Fruit fly (Drosophila melanogaster) whole organism, embryonic: Measurements from ENCODE around the gene nanos.
A peak's percentile ranks its signal among the peaks of the same experiment; 100 is the strongest.

ENCODE experiments used
- Adf1 ChIP-seq: fragments of 200-800 bp; sonication (Bioruptor generic); IDR thresholded peaks from 2 replicates; pipeline ENCODE4 v1.3.6; 2022; ENCODE audit warnings: missing biosample characterization, missing genetic modification characterization
- BEAF-32 ChIP-seq: fragments of 200-800 bp; sonication (Bioruptor generic); optimal IDR thresholded peaks from 3 replicates; lab custom pipeline; 2017; ENCODE audit warnings: missing biosample characterization, missing genetic modification characterization, mild to moderate bottlenecking, moderate library complexity, missing genetic modification reagents
- CG10267 ChIP-seq: fragments of 200-800 bp; sonication (Bioruptor generic); optimal IDR thresholded peaks from 2 replicates; lab custom pipeline; 2018; ENCODE audit warnings: missing biosample characterization, mild to moderate bottlenecking, missing genetic modification characterization, moderate library complexity
- CG10431 ChIP-seq: fragments of 200-800 bp; sonication (Bioruptor generic); optimal IDR thresholded peaks from 3 replicates; lab custom pipeline; 2018; ENCODE audit warnings: missing biosample characterization, mild to moderate bottlenecking, missing genetic modification characterization
- CG10654 ChIP-seq: fragments of 200-800 bp; sonication (Bioruptor generic); optimal IDR thresholded peaks from 2 replicates; lab custom pipeline; 2016; ENCODE audit warnings: missing biosample characterization, missing genetic modification characterization
- CG10959 ChIP-seq: fragments of 200-800 bp; sonication (Bioruptor generic); IDR thresholded peaks from 2 replicates; pipeline ENCODE4 v1.3.6; 2022; ENCODE audit warnings: missing biosample characterization, missing genetic modification characterization
- CG12104 ChIP-seq: fragments of 200-800 bp; sonication (Bioruptor generic); optimal IDR thresholded peaks from 3 replicates; lab custom pipeline; 2016; ENCODE audit warnings: missing biosample characterization, missing genetic modification characterization
- CG12659 ChIP-seq: fragments of 200-800 bp; sonication (Bioruptor generic); optimal IDR thresholded peaks from 3 replicates; lab custom pipeline; 2017; ENCODE audit warnings: mild to moderate bottlenecking, missing biosample characterization, missing genetic modification reagents, missing genetic modification characterization
- CG13287 ChIP-seq: fragments of 200-800 bp; sonication (Bioruptor generic); IDR thresholded peaks from 2 replicates; pipeline ENCODE4 v1.3.6; 2022; ENCODE audit warnings: missing biosample characterization, missing genetic modification characterization; ENCODE audit not compliant: partially characterized antibody
- CG14710 ChIP-seq: fragments of 200-800 bp; sonication (Bioruptor generic); optimal IDR thresholded peaks from 3 replicates; lab custom pipeline; 2019; ENCODE audit warnings: missing biosample characterization, mild to moderate bottlenecking, missing genetic modification characterization, moderate library complexity
- CG17802 ChIP-seq: fragments of 200-800 bp; sonication (Bioruptor generic); optimal IDR thresholded peaks from 2 replicates; lab custom pipeline; 2018; ENCODE audit warnings: missing biosample characterization, mild to moderate bottlenecking, missing genetic modification characterization, moderate library complexity
- CG1792 ChIP-seq: fragments of 200-800 bp; sonication (Bioruptor generic); optimal IDR thresholded peaks from 2 replicates; lab custom pipeline; 2016; ENCODE audit warnings: missing biosample characterization, missing genetic modification characterization
- CG18764 ChIP-seq: fragments of 200-800 bp; sonication (Bioruptor generic); optimal IDR thresholded peaks from 3 replicates; lab custom pipeline; 2016; ENCODE audit warnings: missing biosample characterization, missing genetic modification characterization
- CG3163 ChIP-seq: fragments of 200-800 bp; sonication (Bioruptor generic); optimal IDR thresholded peaks from 3 replicates; lab custom pipeline; 2016; ENCODE audit warnings: missing biosample characterization, missing genetic modification characterization
- CG34422 ChIP-seq: fragments of 200-800 bp; sonication (Bioruptor generic); IDR thresholded peaks from 3 replicates; pipeline ENCODE4 v1.3.6; 2022; ENCODE audit warnings: missing biosample characterization, missing genetic modification characterization
- CG3726 ChIP-seq: fragments of 200-800 bp; sonication (Bioruptor generic); IDR thresholded peaks from 3 replicates; pipeline ENCODE4, ENCODE4 v1.3.6; 2022; ENCODE audit warnings: missing biosample characterization, missing genetic modification characterization
- CG3995 ChIP-seq: fragments of 200-800 bp; sonication (Bioruptor generic); optimal IDR thresholded peaks from 3 replicates; lab custom pipeline; 2016; ENCODE audit warnings: missing biosample characterization, missing genetic modification characterization
- CG5180 ChIP-seq: fragments of 200-800 bp; sonication (Bioruptor generic); optimal IDR thresholded peaks from 3 replicates; lab custom pipeline; 2017; ENCODE audit warnings: missing biosample characterization, missing genetic modification characterization, mild to moderate bottlenecking, moderate library complexity, missing genetic modification reagents
- CG6689 ChIP-seq: fragments of 200-800 bp; sonication (Bioruptor generic); IDR thresholded peaks from 2 replicates; pipeline ENCODE4 v1.3.6; 2022; ENCODE audit warnings: missing biosample characterization, missing genetic modification characterization
- CG7745 ChIP-seq: fragments of 200-800 bp; sonication (Bioruptor generic); optimal IDR thresholded peaks from 2 replicates; lab custom pipeline; 2018; ENCODE audit warnings: missing biosample characterization, mild to moderate bottlenecking, missing genetic modification characterization, moderate library complexity
- CG8089 ChIP-seq: fragments of 200-800 bp; sonication (Bioruptor generic); optimal IDR thresholded peaks from 3 replicates; lab custom pipeline; 2016; ENCODE audit warnings: missing biosample characterization, missing genetic modification characterization
- CG8281 ChIP-seq: fragments of 200-800 bp; sonication (Bioruptor generic); optimal IDR thresholded peaks from 2 replicates; lab custom pipeline; 2018; ENCODE audit warnings: missing biosample characterization, mild to moderate bottlenecking, missing genetic modification characterization, moderate library complexity
- CkIIα-i1 ChIP-seq: fragments of 200-800 bp; sonication (Bioruptor generic); IDR thresholded peaks from 2 replicates; pipeline ENCODE4 v1.3.6; 2022; ENCODE audit warnings: missing biosample characterization, missing genetic modification characterization
- Deaf1 ChIP-seq: fragments of 200-800 bp; optimal IDR thresholded peaks from 3 replicates; lab custom pipeline; 2019; ENCODE audit warnings: missing biosample characterization, mild to moderate bottlenecking, missing genetic modification characterization, moderate library complexity
- Dp ChIP-seq: fragments of 200-800 bp; sonication (Bioruptor generic); optimal IDR thresholded peaks from 2 replicates; lab custom pipeline; 2018; ENCODE audit warnings: missing biosample characterization, mild to moderate bottlenecking, missing genetic modification characterization, moderate library complexity
- E2f1 ChIP-seq: fragments of 200-800 bp; sonication (Bioruptor generic); IDR thresholded peaks from 2 replicates; pipeline ENCODE4 v1.3.6; 2022; ENCODE audit warnings: missing biosample characterization, missing genetic modification characterization
- E2f2 ChIP-seq: fragments of 200-800 bp; sonication (Bioruptor generic); IDR thresholded peaks from 2 replicates; pipeline ENCODE4 v1.3.6; 2022; ENCODE audit warnings: missing biosample characterization, missing genetic modification characterization
- Hmx ChIP-seq: fragments of 200-800 bp; sonication (Bioruptor generic); optimal IDR thresholded peaks from 2 replicates; lab custom pipeline; 2016; ENCODE audit warnings: missing biosample characterization, missing genetic modification characterization
- Jarid2 ChIP-seq: fragments of 200-800 bp; sonication (Bioruptor generic); optimal IDR thresholded peaks from 3 replicates; lab custom pipeline; 2017; ENCODE audit warnings: mild to moderate bottlenecking, missing biosample characterization, missing genetic modification reagents, missing genetic modification characterization
- Lhr ChIP-seq: fragments of 200-800 bp; sonication (Bioruptor generic); optimal IDR thresholded peaks from 3 replicates; lab custom pipeline; 2017; ENCODE audit warnings: mild to moderate bottlenecking, missing biosample characterization, missing genetic modification reagents, missing genetic modification characterization
- MESR4 ChIP-seq: fragments of 200-800 bp; sonication (Bioruptor generic); optimal IDR thresholded peaks from 2 replicates; lab custom pipeline; 2018; ENCODE audit warnings: missing biosample characterization, mild to moderate bottlenecking, missing genetic modification characterization, moderate library complexity
- MTF-1 ChIP-seq: fragments of 200-800 bp; sonication (Bioruptor generic); optimal IDR thresholded peaks from 2 replicates; lab custom pipeline; 2018; ENCODE audit warnings: missing biosample characterization, mild to moderate bottlenecking, missing genetic modification characterization, borderline replicate concordance
- Myb ChIP-seq: fragments of 200-800 bp; sonication (Bioruptor generic); optimal IDR thresholded peaks from 2 replicates; lab custom pipeline; 2016; ENCODE audit warnings: missing biosample characterization, missing genetic modification characterization
- Poxn ChIP-seq: fragments of 200-800 bp; sonication (Bioruptor generic); IDR thresholded peaks from 2 replicates; pipeline ENCODE4 v1.3.6; 2022; ENCODE audit warnings: missing biosample characterization, missing genetic modification characterization
- ab ChIP-seq: fragments of 200-800 bp; sonication (Bioruptor generic); optimal IDR thresholded peaks from 2 replicates; lab custom pipeline; 2016; ENCODE audit warnings: missing biosample characterization, missing genetic modification characterization
- ac ChIP-seq: fragments of 200-800 bp; sonication (Bioruptor generic); optimal IDR thresholded peaks from 3 replicates; lab custom pipeline; 2017; ENCODE audit warnings: missing biosample characterization, mild to moderate bottlenecking, missing genetic modification characterization
- bigmax ChIP-seq: fragments of 200-800 bp; sonication (Bioruptor generic); optimal IDR thresholded peaks from 2 replicates; lab custom pipeline; 2018; ENCODE audit warnings: missing biosample characterization, mild to moderate bottlenecking, missing genetic modification characterization
- emc ChIP-seq: fragments of 200-800 bp; sonication (Bioruptor generic); optimal IDR thresholded peaks from 2 replicates; lab custom pipeline; 2016; ENCODE audit warnings: missing biosample characterization, missing genetic modification characterization
- gcm2 ChIP-seq: fragments of 200-800 bp; sonication (Bioruptor generic); optimal IDR thresholded peaks from 2 replicates; lab custom pipeline; 2016; ENCODE audit warnings: missing biosample characterization, missing genetic modification characterization
- mld ChIP-seq: fragments of 200-800 bp; sonication (Bioruptor generic); IDR thresholded peaks from 3 replicates; pipeline ENCODE4 v1.3.6; 2022; ENCODE audit warnings: missing biosample characterization, missing genetic modification characterization; ENCODE audit not compliant: partially characterized antibody
- nau ChIP-seq: fragments of 200-800 bp; sonication (Bioruptor generic); optimal IDR thresholded peaks from 3 replicates; lab custom pipeline; 2017; ENCODE audit warnings: missing biosample characterization, mild to moderate bottlenecking, missing genetic modification characterization, missing genetic modification reagents
- nom ChIP-seq: fragments of 200-800 bp; sonication (Bioruptor generic); optimal IDR thresholded peaks from 2 replicates; lab custom pipeline; 2017; ENCODE audit warnings: missing biosample characterization, missing genetic modification characterization, mild to moderate bottlenecking, moderate library complexity, missing genetic modification reagents
- oc ChIP-seq: fragments of 200-800 bp; sonication (Bioruptor generic); optimal IDR thresholded peaks from 2 replicates; lab custom pipeline; 2018; ENCODE audit warnings: missing biosample characterization, mild to moderate bottlenecking, missing genetic modification characterization, moderate library complexity
- otp ChIP-seq: fragments of 200-800 bp; sonication (Bioruptor generic); IDR thresholded peaks from 3 replicates; pipeline ENCODE4, ENCODE4 v1.3.6; 2022; ENCODE audit warnings: missing biosample characterization, missing genetic modification characterization
- pnt ChIP-seq: fragments of 200-800 bp; sonication (Bioruptor generic); optimal IDR thresholded peaks from 3 replicates; lab custom pipeline; 2016; ENCODE audit warnings: missing biosample characterization, missing genetic modification characterization
- sqz ChIP-seq: fragments of 200-800 bp; sonication (Bioruptor generic); optimal IDR thresholded peaks from 3 replicates; lab custom pipeline; 2018; ENCODE audit warnings: missing biosample characterization, mild to moderate bottlenecking, missing genetic modification characterization
- ttk ChIP-seq: fragments of 200-800 bp; sonication (Bioruptor generic); IDR thresholded peaks from 2 replicates; pipeline ENCODE4 v2.1.2; 2022; ENCODE audit warnings: missing biosample characterization, missing genetic modification characterization
- unc-4 ChIP-seq: fragments of 200-800 bp; sonication (Bioruptor generic); IDR thresholded peaks from 2 replicates; pipeline ENCODE4 v1.3.6; 2022; ENCODE audit warnings: missing biosample characterization, missing genetic modification characterization; ENCODE audit not compliant: partially characterized antibody
- yki ChIP-seq: fragments of >200 bp; optimal IDR thresholded peaks from 3 replicates; lab custom pipeline; 2018
- zen2 ChIP-seq: fragments of 200-800 bp; sonication (Bioruptor generic); IDR thresholded peaks from 3 replicates; pipeline ENCODE4 v1.3.6; 2022; ENCODE audit warnings: missing biosample characterization, missing genetic modification characterization; ENCODE audit not compliant: partially characterized antibody

The nanos gene

dm6 chr3R:19165620-19166055 is 8.6 kb downstream of the nanos start (continued):
- TF ChIP-seq pnt (GFP tag; lab: Kevin White, UChicago), result no peak
- TF ChIP-seq mld (GFP tag; lab: Robert Waterston, UW), result no peak
- no peak for TF ChIP-seq MESR4
- TF ChIP-seq CG8089 (GFP tag; lab: Kevin White, UChicago), result no peak
- TF ChIP-seq E2f1 (GFP tag; lab: Robert Waterston, UW), result no peak
- no peak for TF ChIP-seq CG10267
- no peak for TF ChIP-seq CG12104 (GFP tag; lab: Kevin White, UChicago)
- TF ChIP-seq oc (tag; lab: Kevin White, UChicago), result no peak
- TF ChIP-seq CG13287 (GFP tag; lab: Robert Waterston, UW), result peak; percentile 40
- TF ChIP-seq CG18764, result no peak
- TF ChIP-seq Myb (GFP tag; lab: Kevin White, UChicago), result no peak
- no peak for TF ChIP-seq CG10654 (GFP tag; lab: Kevin White, UChicago)
- no peak for TF ChIP-seq ab (GFP tag; lab: Kevin White, UChicago)
- TF ChIP-seq CG34422 (GFP tag; lab: Robert Waterston, UW), result 0 out of 3 replicates have a peak, but pooled peaks have one; percentile 34
- no peak for TF ChIP-seq gcm2 (GFP tag; lab: Kevin White, UChicago)
- TF ChIP-seq CkIIα-i1 (GFP tag; lab: Robert Waterston, UW), result no peak
- TF ChIP-seq Lhr (GFP tag; lab: Kevin White, UChicago), result no peak
- TF ChIP-seq unc-4 (GFP tag; lab: Robert Waterston, UW), result peak; percentile 31; the same call in 1 of the 2 replicates
- TF ChIP-seq Poxn (GFP tag; lab: Robert Waterston, UW), result no peak
- TF ChIP-seq Jarid2 (GFP tag; lab: Kevin White, UChicago), result no peak
- no peak for TF ChIP-seq nau
- peak; percentile 69 for TF ChIP-seq Deaf1 (tag; lab: Kevin White, UChicago)
- no peak for TF ChIP-seq CG14710
- no peak for TF ChIP-seq CG3726
- no peak for TF ChIP-seq ac (GFP tag; lab: Kevin White, UChicago)
- no peak for TF ChIP-seq CG10959
- TF ChIP-seq CG3163 (GFP tag; lab: Kevin White, UChicago), result peak; percentile 98
- TF ChIP-seq E2f2 (GFP tag; lab: Robert Waterston, UW), result no peak
- no peak for TF ChIP-seq CG8281 (tag; lab: Kevin White, UChicago)
- TF ChIP-seq otp, result no peak; the same call in 2 of the 3 replicates
- no peak for TF ChIP-seq Hmx (GFP tag; lab: Kevin White, UChicago)
- no peak for TF ChIP-seq CG3995
- TF ChIP-seq CG17802 (tag; lab: Kevin White, UChicago), result no peak
- no peak for TF ChIP-seq MTF-1 (GFP tag; lab: Kevin White, UChicago)
- no peak for TF ChIP-seq emc (GFP tag; lab: Kevin White, UChicago)
- peak; percentile 41 for TF ChIP-seq CG5180
- no peak for TF ChIP-seq CG7745 (tag; lab: Kevin White, UChicago)
- TF ChIP-seq yki (lab: Kevin White, UChicago), result no peak
- no peak for TF ChIP-seq BEAF-32 (GFP tag; lab: Kevin White, UChicago)
- peak; percentile 48 for TF ChIP-seq nom
- TF ChIP-seq CG10431 (GFP tag; lab: Kevin White, UChicago), result no peak
- TF ChIP-seq bigmax (GFP tag; lab: Kevin White, UChicago), result no peak
- no peak for TF ChIP-seq CG6689
- no peak for TF ChIP-seq Dp (GFP tag; lab: Kevin White, UChicago)
- peak; percentile 100 for TF ChIP-seq sqz (GFP tag; lab: Kevin White, UChicago)
- TF ChIP-seq zen2, result 0 out of 3 replicates have a peak, but pooled peaks have one; percentile 16
- TF ChIP-seq CG1792 (GFP tag; lab: Kevin White, UChicago), result no peak
- no peak for TF ChIP-seq Adf1
- TF ChIP-seq ttk (GFP tag; lab: Robert Waterston, UW), result no peak
- TF ChIP-seq CG12659 (GFP tag; lab: Kevin White, UChicago), result no peak
